Fruit fly (Drosophila melanogaster) whole organism, prepupa: ENCODE measurements around the gene CG18258.

ENCODE experiments used
- CG11902 ChIP-seq: fragments of 200-800 bp; sonication (Bioruptor generic); optimal IDR thresholded peaks from 3 replicates; lab custom pipeline; 2016; ENCODE audit warnings: missing biosample characterization, missing genetic modification characterization
- CG15336 ChIP-seq: fragments of 200-800 bp; sonication (Bioruptor generic); IDR thresholded peaks from 2 replicates; pipeline ENCODE4 v1.3.6; 2022; ENCODE audit warnings: missing biosample characterization, missing genetic modification characterization
- CG6854 ChIP-seq: fragments of 200-800 bp; sonication (Bioruptor generic); optimal IDR thresholded peaks from 2 replicates; lab custom pipeline; 2017; ENCODE audit warnings: missing biosample characterization, mild to moderate bottlenecking, missing genetic modification characterization
- Eip78C ChIP-seq: fragments of 200-800 bp; sonication (Bioruptor generic); peaks from one replicate; lab custom pipeline; 2016; ENCODE audit warnings: missing biosample characterization, missing genetic modification characterization

dm6 chrX:17183486-17183885, 28.6 kb upstream of the CG18258 start:
- TF ChIP-seq CG11902 (GFP tag; lab: Kevin White, UChicago) (no peak), Eip78C (GFP tag; lab: Kevin White, UChicago) (no peak), CG15336 (GFP tag; lab: Robert Waterston, UW) (no peak), CG6854 (GFP tag; lab: Kevin White, UChicago) (no peak)
